Worm (Caenorhabditis elegans): ENCODE data around the gene K04D7.6.

DNA sequence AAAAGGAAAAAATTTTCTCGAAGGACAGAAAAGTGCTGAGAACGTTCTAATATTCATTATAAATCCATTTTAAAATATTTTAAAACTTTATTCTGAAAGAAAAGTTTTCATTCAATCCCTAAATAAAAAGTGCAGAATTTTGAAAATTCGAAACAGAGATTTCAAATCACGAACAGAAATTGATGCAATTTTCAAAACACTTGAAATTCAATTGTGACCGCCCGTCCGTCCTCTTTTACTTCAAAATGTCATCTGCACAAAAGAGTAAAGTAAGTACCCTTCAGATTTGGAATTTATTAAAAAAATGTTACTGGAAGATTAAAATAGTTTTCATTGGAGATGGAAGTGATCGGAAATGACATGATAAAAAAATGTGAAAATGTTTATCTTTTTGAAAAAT is 17.6 kb downstream of the K04D7.6 start:
- TF ChIP-seq ama-1 (optimal IDR thresholded peaks at IDR 0.05) (no peak), tra-4 (tag; optimal IDR thresholded peaks at IDR 0.05) (no peak), hnd-1 (tag; optimal IDR thresholded peaks at IDR 0.05) (no peak), pes-1 (GFP tag; IDR thresholded peaks at IDR 0.05) (no peak), sea-1 (GFP tag; conservative IDR thresholded peaks at IDR 0.05) (no peak), tbx-11 (GFP tag; IDR thresholded peaks at IDR 0.05) (no peak), hmbx-1 (tag; optimal IDR thresholded peaks at IDR 0.05) (no peak), flt-1 (GFP tag; IDR thresholded peaks at IDR 0.05) (no peak), scrt-1 (GFP tag; IDR thresholded peaks at IDR 0.05) (no peak), hmg-4 (GFP tag; optimal IDR thresholded peaks at IDR 0.05) (no peak), B0310.2 (tag; optimal IDR thresholded peaks at IDR 0.05) (no peak), ceh-36 (tag; optimal IDR thresholded peaks at IDR 0.05) (no peak), tbx-37 (GFP tag; conservative IDR thresholded peaks at IDR 0.05) (no peak)
